Worm (Caenorhabditis elegans): Measurements from ENCODE around the gene srsx-36.

The srsx-36 gene

DNA sequence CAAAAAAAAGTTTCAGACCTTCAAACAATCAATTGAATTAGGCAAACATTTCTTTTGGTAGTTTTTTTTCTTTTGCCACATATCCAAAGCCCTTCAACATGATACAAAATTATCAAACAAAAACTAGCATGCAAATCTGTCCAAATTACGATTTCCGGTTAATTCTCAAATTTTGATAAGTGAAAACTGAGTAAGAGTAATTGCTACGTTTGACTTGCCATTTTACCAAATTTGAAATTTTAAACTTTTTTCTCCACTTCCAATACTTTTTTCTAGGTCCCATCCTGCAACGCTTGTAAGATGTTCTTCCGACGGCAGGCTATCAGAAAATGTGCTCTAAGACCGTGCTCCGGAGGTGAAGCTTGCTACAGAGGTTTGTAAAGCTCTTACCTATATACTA is 13.4 kb downstream of the srsx-36 start, which contains the start of gene nhr-223:
Gene nhr-223 (plus strand): TSS at position 301 of the 400 bp plus-strand sequence.
- TF ChIP-seq lin-13 (GFP tag; optimal IDR thresholded peaks at IDR 0.05) (no peak), ceh-16 (tag; optimal IDR thresholded peaks at IDR 0.05) (no peak), nhr-12 (tag; optimal IDR thresholded peaks at IDR 0.05) (no peak), nhr-23 (tag; optimal IDR thresholded peaks at IDR 0.05) (no peak), crh-2 (tag; optimal IDR thresholded peaks at IDR 0.05) (no peak), unc-62 (GFP tag; optimal IDR thresholded peaks at IDR 0.05) (no peak), mdl-1 (tag; optimal IDR thresholded peaks at IDR 0.05) (no peak), ztf-11 (tag; optimal IDR thresholded peaks at IDR 0.05) (no peak), skn-1 (tag; optimal IDR thresholded peaks at IDR 0.05) (no peak), nhr-237 (tag; optimal IDR thresholded peaks at IDR 0.05) (no peak), elt-3 (tag; optimal IDR thresholded peaks at IDR 0.05) (no peak), unc-39 (tag; optimal IDR thresholded peaks at IDR 0.05) (no peak), mbf-1 (tag; optimal IDR thresholded peaks at IDR 0.05) (no peak)

DNA sequence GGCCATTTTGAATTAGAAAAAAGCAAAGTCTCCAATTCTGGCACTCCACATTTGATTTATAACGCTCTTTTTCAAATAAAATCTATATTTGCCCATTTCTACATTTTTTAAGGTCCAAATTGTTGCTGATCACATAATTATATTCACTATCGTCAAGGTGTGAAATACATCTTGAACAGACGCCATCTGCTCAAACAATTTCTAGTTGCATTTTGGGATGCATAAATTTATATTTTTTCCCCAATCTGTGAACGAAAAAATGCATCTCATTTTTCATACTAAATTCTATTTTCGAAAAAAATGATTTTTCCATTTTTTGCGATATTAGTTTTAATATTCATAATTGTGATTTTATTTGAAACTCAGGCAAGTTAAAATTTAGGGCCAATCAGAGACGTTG is 16.2 kb downstream of the srsx-36 start, which contains the start of gene T26E4.7:
Gene T26E4.7 (plus strand): TSS at position 301 of the 400 bp plus-strand sequence.
- TF ChIP-seq crh-2 (tag; optimal IDR thresholded peaks at IDR 0.05), result no peak
- no peak for TF ChIP-seq unc-39 (tag; optimal IDR thresholded peaks at IDR 0.05)

DNA sequence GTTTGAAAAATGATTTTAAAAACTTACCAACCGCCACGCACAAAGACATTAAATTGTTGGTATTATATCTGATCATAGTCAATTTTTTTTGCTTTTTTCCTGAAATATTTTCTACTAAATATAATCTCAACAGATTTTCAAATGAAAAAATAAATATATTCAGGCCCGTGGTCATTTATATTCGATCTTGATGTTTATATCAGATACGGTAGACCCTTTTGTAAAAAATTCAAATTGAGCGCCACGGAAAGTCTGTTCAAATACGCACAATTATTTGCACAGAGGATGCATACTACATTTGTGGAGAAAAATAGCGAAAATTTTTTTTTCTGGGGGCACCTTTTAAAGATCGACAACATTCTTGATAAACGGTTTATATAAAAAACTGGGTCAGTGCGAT is 17.0 kb downstream of the srsx-36 start, which contains the start of gene T26E4.4:
Gene T26E4.4 (minus strand): TSS at position 101 of the 400 bp plus-strand sequence.
- TF ChIP-seq C34F6.9 (tag; optimal IDR thresholded peaks at IDR 0.05), result no peak
- TF ChIP-seq ZK546.5 (tag; optimal IDR thresholded peaks at IDR 0.05), result no peak
- TF ChIP-seq ztf-11 (tag; optimal IDR thresholded peaks at IDR 0.05), result no peak

DNA sequence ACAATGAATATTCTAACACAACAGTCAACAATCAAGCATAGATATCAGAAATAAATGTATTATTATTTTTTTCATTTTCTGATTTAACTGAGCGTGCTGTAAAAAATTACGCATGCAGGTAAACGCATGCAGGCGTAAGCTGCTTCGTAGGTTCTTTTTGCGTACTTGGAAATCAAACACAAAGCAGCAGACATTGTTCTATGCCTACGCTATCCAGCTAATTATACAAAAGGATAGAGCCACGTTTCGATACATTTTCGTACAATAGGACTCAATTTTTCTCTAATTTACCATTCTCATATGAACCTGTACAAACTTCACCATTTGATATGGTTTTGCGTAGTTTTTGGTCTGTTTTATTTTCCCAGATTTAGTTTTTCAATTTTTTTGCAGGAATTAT is 26.9 kb downstream of the srsx-36 start, which contains the start of gene T26E4.3:
Gene T26E4.3 (plus strand): TSS at position 301 of the 400 bp plus-strand sequence.
- TF ChIP-seq Y55F3AM.14 (GFP tag; optimal IDR thresholded peaks at IDR 0.05) (no peak), ceh-82 (tag; optimal IDR thresholded peaks at IDR 0.05) (no peak), dmd-4 (tag; optimal IDR thresholded peaks at IDR 0.05) (no peak), snpc-4 (tag; optimal IDR thresholded peaks at IDR 0.05) (no peak), lin-13 (GFP tag; optimal IDR thresholded peaks at IDR 0.05) (no peak), skn-1 (tag; optimal IDR thresholded peaks at IDR 0.05) (no peak), nhr-11 (tag; optimal IDR thresholded peaks at IDR 0.05) (no peak), ama-1 (optimal IDR thresholded peaks at IDR 0.05) (no peak), ztf-4 (tag; optimal IDR thresholded peaks at IDR 0.05) (no peak), lsy-2 (tag; optimal IDR thresholded peaks at IDR 0.05) (no peak), ztf-1 (GFP tag; conservative IDR thresholded peaks at IDR 0.05) (no peak), alr-1 (tag; optimal IDR thresholded peaks at IDR 0.05) (no peak), zag-1 (tag; optimal IDR thresholded peaks at IDR 0.05) (no peak), ZK546.5 (tag; optimal IDR thresholded peaks at IDR 0.05) (no peak), unc-62 (GFP tag; optimal IDR thresholded peaks at IDR 0.05) (no peak), nhr-77 (tag; optimal IDR thresholded peaks at IDR 0.05) (no peak), blmp-1 (tag; optimal IDR thresholded peaks at IDR 0.05; ENCODE audit: insufficient read depth) (no peak), nhr-6 (tag; optimal IDR thresholded peaks at IDR 0.05) (no peak), R02D3.7 (tag; optimal IDR thresholded peaks at IDR 0.05) (no peak), sma-3 (GFP tag; optimal IDR thresholded peaks at IDR 0.05) (no peak)

DNA sequence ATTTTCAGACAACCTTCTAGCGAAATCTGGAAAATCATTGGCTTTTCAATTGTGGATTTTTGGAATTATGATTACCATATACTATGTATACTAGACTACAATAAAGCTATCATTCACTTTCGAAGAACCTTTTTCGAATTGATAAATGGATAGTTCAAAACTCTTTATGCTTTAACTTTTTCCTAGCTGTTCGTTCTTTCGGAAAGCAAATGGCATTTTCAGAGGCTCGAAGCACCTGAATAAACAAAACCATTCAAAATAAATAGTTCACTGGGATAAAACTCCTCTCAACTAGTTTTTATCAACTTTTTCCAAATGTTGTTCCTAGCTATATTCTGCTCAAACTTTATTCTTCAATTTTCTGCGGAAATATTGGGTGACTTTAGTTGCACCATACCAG is 28.4 kb downstream of the srsx-36 start, which contains the start of gene T26E4.2:
Gene T26E4.2 (plus strand): TSS at position 301 of the 400 bp plus-strand sequence.
- TF ChIP-seq unc-62 (GFP tag; optimal IDR thresholded peaks at IDR 0.05) (no peak), lin-39 (tag; optimal IDR thresholded peaks at IDR 0.05) (no peak), nhr-25 (tag; optimal IDR thresholded peaks at IDR 0.05) (no peak), R02D3.7 (tag; optimal IDR thresholded peaks at IDR 0.05) (no peak), nhr-23 (tag; optimal IDR thresholded peaks at IDR 0.05) (no peak), nhr-11 (tag; optimal IDR thresholded peaks at IDR 0.05) (no peak)

DNA sequence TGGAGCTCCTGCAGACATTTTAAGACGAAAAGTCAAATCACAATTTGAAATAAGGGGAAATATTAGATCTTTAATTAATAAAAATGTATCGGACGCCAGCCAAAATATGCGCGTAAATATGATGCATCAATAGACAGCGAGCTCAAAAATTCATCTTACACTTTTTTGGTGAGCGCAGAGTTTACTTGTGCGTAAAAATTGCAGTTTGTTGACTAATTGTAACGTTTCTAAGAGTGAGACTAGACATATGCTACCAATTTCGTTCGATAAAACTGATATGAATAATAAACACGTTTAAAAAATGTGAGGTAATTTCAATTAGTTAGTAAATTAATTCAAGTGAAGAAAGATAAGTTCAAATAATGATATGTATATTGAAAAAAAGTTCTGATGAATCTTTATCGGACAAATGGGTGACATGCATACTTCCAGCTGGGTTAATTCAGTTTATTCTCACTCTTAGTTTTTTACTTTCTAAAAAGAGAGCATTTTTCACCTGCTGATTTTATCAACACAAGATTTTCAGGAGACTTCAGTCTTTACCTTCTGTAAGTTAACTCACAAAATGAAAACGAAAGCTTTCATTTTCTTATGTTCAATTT is 30.2 kb downstream of the srsx-36 start, which contains the start of the genes nhr-285 and irld-52:
Gene nhr-285 (minus strand): TSS at position 101 of the 602 bp plus-strand sequence.
Gene irld-52 (plus strand): TSS at position 552 of the 602 bp plus-strand sequence.
- no peak for TF ChIP-seq Y55F3AM.14 (GFP tag; optimal IDR thresholded peaks at IDR 0.05)
- TF ChIP-seq nhr-23 (tag; optimal IDR thresholded peaks at IDR 0.05), result no peak
- TF ChIP-seq C34F6.9 (tag; optimal IDR thresholded peaks at IDR 0.05), result no peak
- no peak for TF ChIP-seq lsy-2 (tag; optimal IDR thresholded peaks at IDR 0.05)
- no peak for TF ChIP-seq lin-13 (GFP tag; optimal IDR thresholded peaks at IDR 0.05)
- TF ChIP-seq gmeb-1 (tag; optimal IDR thresholded peaks at IDR 0.05), result no peak
- no peak for TF ChIP-seq nhr-77 (tag; optimal IDR thresholded peaks at IDR 0.05)
- TF ChIP-seq crh-2 (tag; optimal IDR thresholded peaks at IDR 0.05), result no peak
